Worm (Caenorhabditis elegans) whole organism, L2 larva: ENCODE measurements around the gene T13H5.8.

Experiments used
- C34F6.9 ChIP-seq: fragments of 150-350 bp; optimal IDR thresholded peaks from 2 replicates; lab custom pipeline; 2014; ENCODE audit warnings: missing biosample characterization, missing genetic modification characterization
- F13H6.1 ChIP-seq: sonication (generic microtip); optimal IDR thresholded peaks from 2 replicates; lab custom pipeline; 2016; ENCODE audit warnings: missing genetic modification characterization, missing compliant biosample characterization
- R02D3.7 ChIP-seq: fragments of 150-350 bp; optimal IDR thresholded peaks from 2 replicates; lab custom pipeline; 2014; ENCODE audit warnings: missing biosample characterization, missing genetic modification characterization
- Y55F3AM.14 ChIP-seq: fragments of 200-800 bp; sonication (Bioruptor generic); optimal IDR thresholded peaks from 2 replicates; lab custom pipeline; 2018; ENCODE audit warnings: mild to moderate bottlenecking, missing genetic modification characterization, missing compliant biosample characterization
- ZK546.5 ChIP-seq: sonication (generic microtip); optimal IDR thresholded peaks from 2 replicates; lab custom pipeline; 2017; ENCODE audit warnings: missing biosample characterization, missing genetic modification characterization
- alr-1 ChIP-seq: fragments of 150-350 bp; optimal IDR thresholded peaks from 2 replicates; lab custom pipeline; 2014; ENCODE audit warnings: missing biosample characterization, missing genetic modification characterization
- aly-2 ChIP-seq: fragments of 150-350 bp; optimal IDR thresholded peaks from 2 replicates; lab custom pipeline; 2014; ENCODE audit warnings: missing biosample characterization, missing genetic modification characterization
- ama-1 ChIP-seq: fragments of 150-350 bp; optimal IDR thresholded peaks from 2 replicates; lab custom pipeline; 2018; ENCODE audit warnings: inconsistent platforms
- blmp-1 ChIP-seq: sonication (generic microtip); optimal IDR thresholded peaks from 2 replicates; lab custom pipeline; 2017; ENCODE audit warnings: missing genetic modification characterization, mild to moderate bottlenecking, missing compliant biosample characterization, antibody characterized with exemption, moderate library complexity; ENCODE audit not compliant: insufficient read depth
- ceh-16 ChIP-seq: fragments of 150-350 bp; optimal IDR thresholded peaks from 2 replicates; lab custom pipeline; 2014; ENCODE audit warnings: missing biosample characterization, missing genetic modification characterization
- ceh-82 ChIP-seq: fragments of 150-350 bp; optimal IDR thresholded peaks from 2 replicates; lab custom pipeline; 2014; ENCODE audit warnings: missing biosample characterization, missing genetic modification characterization
- crh-2 ChIP-seq: sonication (generic microtip); optimal IDR thresholded peaks from 2 replicates; lab custom pipeline; 2017; ENCODE audit warnings: missing biosample characterization, missing genetic modification characterization
- dmd-4 ChIP-seq: sonication (generic microtip); optimal IDR thresholded peaks from 2 replicates; lab custom pipeline; 2017; ENCODE audit warnings: missing biosample characterization, missing genetic modification characterization
- elt-1 ChIP-seq: fragments of 150-350 bp; optimal IDR thresholded peaks from 2 replicates; lab custom pipeline; 2014; ENCODE audit warnings: missing biosample characterization, missing genetic modification characterization
- elt-3 ChIP-seq: sonication (generic microtip); optimal IDR thresholded peaks from 2 replicates; lab custom pipeline; 2017; ENCODE audit warnings: missing biosample characterization, missing genetic modification characterization
- fos-1 ChIP-seq: fragments of 150-350 bp; optimal IDR thresholded peaks from 2 replicates; lab custom pipeline; 2014; ENCODE audit warnings: missing biosample characterization, missing genetic modification characterization
- gmeb-1 ChIP-seq: fragments of 150-350 bp; optimal IDR thresholded peaks from 2 replicates; lab custom pipeline; 2014; ENCODE audit warnings: missing biosample characterization, missing genetic modification characterization
- lin-11 ChIP-seq: fragments of 150-350 bp; sonication (generic microtip); optimal IDR thresholded peaks from 2 replicates; lab custom pipeline; 2014; ENCODE audit warnings: missing biosample characterization, missing genetic modification characterization, inconsistent platforms, mixed read lengths
- lin-13 ChIP-seq: fragments of 150-350 bp; optimal IDR thresholded peaks from 2 replicates; lab custom pipeline; 2014; ENCODE audit warnings: missing biosample characterization, missing genetic modification reagents, missing genetic modification characterization
- lin-39 ChIP-seq: fragments of 150-350 bp; optimal IDR thresholded peaks from 2 replicates; lab custom pipeline; 2014; ENCODE audit warnings: missing biosample characterization, missing genetic modification reagents, missing genetic modification characterization
- lsy-2 ChIP-seq, 2 experiments: fragments of 150-350 bp in 1 of 2; sonication (generic microtip) in 1 of 2; optimal IDR thresholded peaks; 2 replicates each; lab custom pipeline; 2014 to 2017; ENCODE audit warnings: missing biosample characterization in 2 of 2, missing genetic modification characterization in 2 of 2
- mab-5 ChIP-seq: fragments of 150-350 bp; optimal IDR thresholded peaks from 2 replicates; lab custom pipeline; 2014; ENCODE audit warnings: missing biosample characterization, missing genetic modification characterization
- mbf-1 ChIP-seq: sonication (generic microtip); optimal IDR thresholded peaks from 2 replicates; lab custom pipeline; 2017; ENCODE audit warnings: missing biosample characterization, missing genetic modification characterization
- mdl-1 ChIP-seq, 2 experiments: fragments of 150-350 bp in 1 of 2; sonication (generic microtip) in 1 of 2; optimal IDR thresholded peaks; 2 replicates each; lab custom pipeline; 2017; ENCODE audit warnings: missing biosample characterization in 2 of 2, missing genetic modification characterization in 2 of 2
- nhr-10 ChIP-seq: sonication (generic microtip); optimal IDR thresholded peaks from 2 replicates; lab custom pipeline; 2017; ENCODE audit warnings: missing biosample characterization, missing genetic modification characterization
- nhr-11 ChIP-seq: fragments of 150-350 bp; optimal IDR thresholded peaks from 2 replicates; lab custom pipeline; 2014; ENCODE audit warnings: missing biosample characterization, missing genetic modification characterization
- nhr-12 ChIP-seq: fragments of 150-350 bp; optimal IDR thresholded peaks from 2 replicates; lab custom pipeline; 2014; ENCODE audit warnings: missing biosample characterization, missing genetic modification characterization
- nhr-129 ChIP-seq: fragments of 150-350 bp; optimal IDR thresholded peaks from 2 replicates; lab custom pipeline; 2014; ENCODE audit warnings: missing biosample characterization, missing genetic modification characterization
- nhr-21 ChIP-seq: fragments of 150-350 bp; optimal IDR thresholded peaks from 2 replicates; lab custom pipeline; 2014; ENCODE audit warnings: missing biosample characterization, missing genetic modification characterization
- nhr-237 ChIP-seq: fragments of 150-350 bp; optimal IDR thresholded peaks from 2 replicates; lab custom pipeline; 2014; ENCODE audit warnings: missing biosample characterization, missing genetic modification characterization
- nhr-25 ChIP-seq: fragments of 150-350 bp; sonication (generic microtip); optimal IDR thresholded peaks from 3 replicates; lab custom pipeline; 2014; ENCODE audit warnings: missing biosample characterization, missing genetic modification characterization
- nhr-6 ChIP-seq: fragments of 150-350 bp; optimal IDR thresholded peaks from 2 replicates; lab custom pipeline; 2014; ENCODE audit warnings: missing biosample characterization, missing genetic modification characterization
- peb-1 ChIP-seq: fragments of 150-350 bp; optimal IDR thresholded peaks from 2 replicates; lab custom pipeline; 2014; ENCODE audit warnings: missing biosample characterization, missing genetic modification characterization
- sem-4 ChIP-seq: fragments of 150-350 bp; optimal IDR thresholded peaks from 2 replicates; lab custom pipeline; 2014; ENCODE audit warnings: missing biosample characterization, missing genetic modification reagents, missing genetic modification characterization
- sma-9 ChIP-seq, 2 experiments: fragments of 150-350 bp in 1 of 2; sonication (generic microtip) in 1 of 2; optimal IDR thresholded peaks; 2 replicates each; lab custom pipeline; 2014 to 2016; ENCODE audit warnings: missing genetic modification characterization in 2 of 2, mild to moderate bottlenecking in 1 of 2, missing biosample characterization in 1 of 2, missing compliant biosample characterization in 1 of 2, missing genetic modification reagents in 1 of 2, moderate library complexity in 1 of 2
- snpc-4 ChIP-seq: fragments of 150-350 bp; optimal IDR thresholded peaks from 2 replicates; lab custom pipeline; 2014; ENCODE audit warnings: missing biosample characterization, missing genetic modification characterization
- unc-39 ChIP-seq: fragments of 150-350 bp; optimal IDR thresholded peaks from 2 replicates; lab custom pipeline; 2014; ENCODE audit warnings: missing biosample characterization, missing genetic modification characterization
- unc-55 ChIP-seq: fragments of 150-350 bp; sonication (generic microtip); optimal IDR thresholded peaks from 3 replicates; lab custom pipeline; 2014; ENCODE audit warnings: missing biosample characterization, missing genetic modification reagents, missing genetic modification characterization
- ztf-1 ChIP-seq: fragments of 200-800 bp; sonication (Bioruptor generic); conservative IDR thresholded peaks from 2 replicates; pipeline ENCODE4 v1.3.6; 2022; ENCODE audit warnings: missing genetic modification characterization, missing compliant biosample characterization
- ztf-4 ChIP-seq: fragments of 150-350 bp; optimal IDR thresholded peaks from 2 replicates; lab custom pipeline; 2014; ENCODE audit warnings: missing biosample characterization, missing genetic modification characterization

T13H5.8 gene

DNA sequence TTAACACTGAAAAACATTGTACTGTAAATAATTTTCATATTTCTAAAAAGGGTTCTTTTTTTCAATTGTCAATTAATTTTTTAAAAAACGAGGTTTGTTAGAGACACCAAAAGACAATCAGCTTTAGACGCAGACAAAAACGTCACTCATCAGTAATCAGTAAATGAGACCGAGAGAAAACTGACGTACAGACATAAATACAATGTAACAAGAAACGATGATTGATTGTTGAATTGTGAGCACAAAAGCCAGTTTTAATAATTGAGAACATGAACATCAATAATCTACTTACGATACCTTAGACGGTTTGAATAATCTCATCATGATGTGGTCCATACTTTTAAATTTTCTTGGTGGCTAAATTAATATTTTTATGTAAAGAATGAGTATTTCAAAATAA lies 11.6 kb upstream of the T13H5.8 start:
- TF ChIP-seq snpc-4 (tag; lab: Kevin White, UChicago), result no peak
- TF ChIP-seq fos-1 (tag; lab: Kevin White, UChicago), result peak; percentile 51
- TF ChIP-seq, all 48 proteins: peak for 1

DNA sequence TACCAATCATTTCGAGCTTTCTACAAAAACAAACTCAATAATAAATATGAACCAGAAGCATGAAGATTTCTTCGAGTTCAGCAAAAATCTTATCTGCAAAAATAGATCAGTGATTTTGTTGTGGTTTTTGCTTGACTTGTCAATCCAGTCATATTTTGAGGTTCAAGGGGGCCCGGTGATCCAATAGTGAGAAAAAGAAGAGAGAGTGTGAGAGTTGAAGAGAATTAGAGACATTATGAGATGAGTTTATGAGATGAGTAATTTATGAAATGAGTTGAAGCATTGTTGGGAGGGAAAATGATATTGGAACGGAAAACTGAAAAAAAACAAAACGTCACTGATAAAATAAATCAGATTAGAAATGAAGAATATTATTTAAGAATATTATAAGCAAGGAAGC lies 9.4 kb upstream of the T13H5.8 start, which contains the start of gene T13H5.1:
Gene T13H5.1, minus strand, starts transcription at position 101 of the 400 bp plus-strand sequence.
- TF ChIP-seq blmp-1 (tag; lab: Kevin White, UChicago) (no peak), ZK546.5 (tag; lab: Kevin White, UChicago) (no peak), lin-13 (GFP tag; lab: Kevin White, UChicago) (no peak), mab-5 (tag; lab: Kevin White, UChicago) (no peak), alr-1 (tag; lab: Kevin White, UChicago) (no peak), R02D3.7 (tag; lab: Kevin White, UChicago) (no peak), nhr-21 (tag; lab: Kevin White, UChicago) (no peak), snpc-4 (tag; lab: Kevin White, UChicago) (no peak), fos-1 (tag; lab: Kevin White, UChicago) (no peak), ama-1 (no peak), ztf-1 (no peak), nhr-129 (tag; lab: Kevin White, UChicago) (no peak), peb-1 (no peak)

DNA sequence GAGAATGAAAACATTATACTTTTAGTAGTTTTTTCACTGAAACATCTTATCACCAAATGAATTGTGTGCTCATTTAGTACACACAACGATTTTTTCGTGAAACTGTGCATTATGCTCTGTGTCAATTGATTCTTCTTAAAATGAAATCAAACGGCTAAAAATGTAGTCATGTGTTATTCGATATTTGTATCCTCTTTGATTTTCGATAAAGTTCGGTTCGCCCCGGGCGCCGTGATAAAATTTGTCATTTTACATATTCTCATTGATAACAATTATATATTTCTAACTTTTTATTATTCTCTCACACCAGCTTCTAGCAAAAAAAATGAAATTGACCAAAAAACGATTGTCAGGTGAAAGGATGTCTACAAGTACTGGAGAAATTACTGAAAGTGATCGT lies 3.6 kb upstream of the T13H5.8 start, which contains the start of gene ctg-2:
Gene ctg-2, plus strand, starts transcription at position 326 of the 400 bp plus-strand sequence.
- TF ChIP-seq nhr-10 (tag; lab: Kevin White, UChicago) (no peak), ceh-82 (no peak), nhr-12 (tag; lab: Kevin White, UChicago) (no peak), lin-13 (GFP tag; lab: Kevin White, UChicago) (no peak), ZK546.5 (tag; lab: Kevin White, UChicago) (no peak), aly-2 (tag; lab: Kevin White, UChicago) (no peak), crh-2 (tag; lab: Kevin White, UChicago) (peak; percentile 2), mbf-1 (tag; lab: Kevin White, UChicago) (no peak), mab-5 (tag; lab: Kevin White, UChicago) (no peak), sma-9 (GFP tag; optimal IDR thresholded peaks at IDR 0.05; lab: Kevin White, UChicago) (peak; percentile 48), sma-9 (tag; optimal IDR thresholded peaks at IDR 0.05; lab: Kevin White, UChicago) (no peak), gmeb-1 (tag; lab: Kevin White, UChicago) (peak; percentile 31), Y55F3AM.14 (no peak), unc-55 (GFP tag; lab: Kevin White, UChicago) (no peak), ceh-16 (tag; lab: Kevin White, UChicago) (no peak), fos-1 (tag; lab: Kevin White, UChicago) (peak; percentile 31)

DNA sequence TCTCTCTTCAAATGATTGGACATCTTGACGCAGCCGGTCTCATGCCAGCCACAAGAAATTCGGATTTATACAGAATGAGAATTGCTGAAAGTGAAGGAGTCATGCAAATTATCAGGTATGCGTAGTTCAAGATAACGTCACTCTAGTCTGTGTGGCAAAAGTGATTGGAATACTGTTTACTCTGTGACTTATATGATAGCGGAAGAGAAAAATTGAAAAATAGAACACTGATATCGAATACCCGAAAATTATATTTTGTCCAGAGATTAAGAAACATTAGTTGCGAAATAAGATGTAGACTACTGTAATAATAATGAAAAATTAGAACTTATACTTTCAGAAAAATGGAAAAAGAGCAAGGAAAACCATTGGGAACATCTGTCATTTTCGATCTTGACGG lies 2.8 kb upstream of the T13H5.8 start:
- TF ChIP-seq fos-1 (tag; lab: Kevin White, UChicago) (peak; percentile 92), nhr-21 (tag; lab: Kevin White, UChicago) (no peak), dmd-4 (tag; lab: Kevin White, UChicago) (no peak), gmeb-1 (tag; lab: Kevin White, UChicago) (no peak), sma-9 (GFP tag; optimal IDR thresholded peaks at IDR 0.05; lab: Kevin White, UChicago) (peak; percentile 33), sma-9 (tag; optimal IDR thresholded peaks at IDR 0.05; lab: Kevin White, UChicago) (no peak), snpc-4 (tag; lab: Kevin White, UChicago) (no peak)

DNA sequence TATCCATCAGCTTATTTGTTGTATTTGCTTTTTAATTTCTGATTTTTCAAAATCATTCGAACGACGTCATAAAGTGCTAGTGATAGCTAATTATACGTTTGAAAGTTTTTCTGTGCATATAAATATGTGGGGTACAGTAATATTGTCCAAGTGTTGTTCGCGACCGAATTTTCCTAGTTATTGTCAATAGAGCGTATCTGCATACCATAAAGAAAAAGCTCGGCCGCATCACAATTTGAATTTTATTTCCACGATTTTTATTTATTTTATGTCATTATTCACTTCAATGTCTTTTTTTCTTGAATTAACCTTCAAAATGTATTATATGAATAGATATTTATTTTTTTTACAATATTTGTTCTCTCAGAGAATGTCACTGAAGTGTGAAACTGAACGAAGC lies 1.5 kb upstream of the T13H5.8 start, which contains the start of gene rnh-2:
Gene rnh-2, plus strand, starts transcription at position 368 of the 400 bp plus-strand sequence.
- TF ChIP-seq blmp-1 (tag; lab: Kevin White, UChicago), result no peak
- TF ChIP-seq ztf-4 (tag; lab: Kevin White, UChicago), result no peak
- no peak for TF ChIP-seq mab-5 (tag; lab: Kevin White, UChicago)
- peak; percentile 55 for TF ChIP-seq sma-9 (GFP tag; optimal IDR thresholded peaks at IDR 0.05; lab: Kevin White, UChicago)
- no peak for TF ChIP-seq sma-9 (tag; optimal IDR thresholded peaks at IDR 0.05; lab: Kevin White, UChicago)
- TF ChIP-seq mbf-1 (tag; lab: Kevin White, UChicago), result no peak
- TF ChIP-seq unc-39 (tag; lab: Kevin White, UChicago), result no peak
- no peak for TF ChIP-seq snpc-4 (tag; lab: Kevin White, UChicago)
- TF ChIP-seq nhr-11 (tag; lab: Kevin White, UChicago), result no peak
- no peak for TF ChIP-seq nhr-237
- TF ChIP-seq F13H6.1, result peak; percentile 13
- no peak for TF ChIP-seq lin-39 (tag; lab: Kevin White, UChicago)
- no peak for TF ChIP-seq nhr-25 (tag; lab: Kevin White, UChicago)
- no peak for TF ChIP-seq ceh-82
- TF ChIP-seq elt-1 (tag; lab: Kevin White, UChicago), result no peak
- TF ChIP-seq elt-3 (tag; lab: Kevin White, UChicago), result no peak
- peak; percentile 64 for TF ChIP-seq gmeb-1 (tag; lab: Kevin White, UChicago)
- no peak for TF ChIP-seq dmd-4 (tag; lab: Kevin White, UChicago)
- peak; percentile 15 to 94 for TF ChIP-seq lsy-2 (tag; optimal IDR thresholded peaks at IDR 0.05; lab: Kevin White, UChicago)
- TF ChIP-seq Y55F3AM.14, result no peak
- TF ChIP-seq aly-2 (tag; lab: Kevin White, UChicago), result no peak
- TF ChIP-seq nhr-6 (tag; lab: Kevin White, UChicago), result peak; percentile 7
- TF ChIP-seq lin-11 (tag; lab: Kevin White, UChicago), result no peak
- no peak for TF ChIP-seq ZK546.5 (tag; lab: Kevin White, UChicago)
- TF ChIP-seq mdl-1 (tag; optimal IDR thresholded peaks at IDR 0.05; lab: Kevin White, UChicago), result no peak
- TF ChIP-seq nhr-129 (tag; lab: Kevin White, UChicago), result peak; percentile 58
- peak; percentile 86 for TF ChIP-seq unc-55 (GFP tag; lab: Kevin White, UChicago)
- TF ChIP-seq C34F6.9, result peak; percentile 82
- TF ChIP-seq nhr-10 (tag; lab: Kevin White, UChicago), result no peak
- TF ChIP-seq fos-1 (tag; lab: Kevin White, UChicago), result peak; percentile 49
- peak; percentile 78 for TF ChIP-seq crh-2 (tag; lab: Kevin White, UChicago)
- peak; percentile 18 for TF ChIP-seq sem-4 (tag; lab: Kevin White, UChicago)
- TF ChIP-seq alr-1 (tag; lab: Kevin White, UChicago), result no peak
